Fruit fly (Drosophila melanogaster): ENCODE data around the gene Syn.
A peak's percentile ranks its signal among the peaks of the same experiment; 100 is the strongest.

Syn gene

dm6 chr3R:10190084-10190782, at the start of gene Syn:
Gene Syn (plus strand): TSS chr3R:10190689.
- TF ChIP-seq N (GFP tag; optimal IDR thresholded peaks at IDR 0.05) (no peak), sage (GFP tag; optimal IDR thresholded peaks at IDR 0.05) (no peak), Mio (GFP tag; optimal IDR thresholded peaks at IDR 0.05) (no peak), woc (GFP tag; optimal IDR thresholded peaks at IDR 0.05) (no peak), Hnf4 (GFP tag; optimal IDR thresholded peaks at IDR 0.05) (no peak), dsf (GFP tag; optimal IDR thresholded peaks at IDR 0.05; ENCODE audit: borderline replicate concordance) (no peak), lola (GFP tag; optimal IDR thresholded peaks at IDR 0.05) (no peak), jim (GFP tag; optimal IDR thresholded peaks at IDR 0.05) (no peak), Jra (GFP tag; optimal IDR thresholded peaks at IDR 0.05) (no peak), Abd-B (GFP tag; optimal IDR thresholded peaks at IDR 0.05) (no peak), Dif (GFP tag; optimal IDR thresholded peaks at IDR 0.05; ENCODE audit: partially characterized antibody) (no peak), Dfd (GFP tag; optimal IDR thresholded peaks at IDR 0.05) (no peak), GATAd (GFP tag; optimal IDR thresholded peaks at IDR 0.05) (no peak), Rel (GFP tag; optimal IDR thresholded peaks at IDR 0.05) (no peak), Rel (tag; optimal IDR thresholded peaks at IDR 0.05) (no peak), Myc (optimal IDR thresholded peaks at IDR 0.05) (no peak), fru (GFP tag; optimal IDR thresholded peaks at IDR 0.05) (no peak), dl (GFP tag; optimal IDR thresholded peaks at IDR 0.05; ENCODE audit: insufficient read depth in 1 of 2, partially characterized antibody in 2 of 2) (no peak), foxo (GFP tag; optimal IDR thresholded peaks at IDR 0.05) (no peak)

dm6 chr3R:10142770-10143169, 47.7 kb upstream of the Syn start, which contains the start of gene CG42759:
Gene CG42759 (plus strand): TSS chr3R:10143070.
- no peak for TF ChIP-seq sage (GFP tag; optimal IDR thresholded peaks at IDR 0.05)
- no peak for TF ChIP-seq lola (GFP tag; optimal IDR thresholded peaks at IDR 0.05)
- TF ChIP-seq psq (GFP tag; optimal IDR thresholded peaks at IDR 0.05): no peak
- no peak for TF ChIP-seq brk (GFP tag; optimal IDR thresholded peaks at IDR 0.05)

- TF ChIP-seq sv (GFP tag; optimal IDR thresholded peaks at IDR 0.05) (peak; percentile 44), Hnf4 (GFP tag; optimal IDR thresholded peaks at IDR 0.05) (peak; percentile 76), CrebA (GFP tag; optimal IDR thresholded peaks at IDR 0.05; ENCODE audit: borderline replicate concordance) (no peak), fru (GFP tag; optimal IDR thresholded peaks at IDR 0.05) (peak; percentile 59), Jra (GFP tag; optimal IDR thresholded peaks at IDR 0.05) (peak; percentile 71), Myc (optimal IDR thresholded peaks at IDR 0.05) (no peak), psq (GFP tag; optimal IDR thresholded peaks at IDR 0.05) (no peak), HLH106 (tag; optimal IDR thresholded peaks at IDR 0.05) (peak; percentile 49), Sp1 (GFP tag; optimal IDR thresholded peaks at IDR 0.05) (peak; percentile 23), Hr83 (GFP tag; optimal IDR thresholded peaks at IDR 0.05; ENCODE audit: poor library complexity, severe bottlenecking) (peak; percentile 92), CG9705 (GFP tag; optimal IDR thresholded peaks at IDR 0.05) (no peak), N (GFP tag; optimal IDR thresholded peaks at IDR 0.05) (no peak), dl (GFP tag; optimal IDR thresholded peaks at IDR 0.05; ENCODE audit: insufficient read depth in 1 of 2, partially characterized antibody in 2 of 2) (no peak), br (GFP tag; optimal IDR thresholded peaks at IDR 0.05) (peak; percentile 40), usp (GFP tag; optimal IDR thresholded peaks at IDR 0.05) (no peak), OdsH (GFP tag; optimal IDR thresholded peaks at IDR 0.05) (peak; percentile 56), tai (GFP tag; optimal IDR thresholded peaks at IDR 0.05) (peak; percentile 79), Rel (GFP tag; optimal IDR thresholded peaks at IDR 0.05) (no peak), Rel (tag; optimal IDR thresholded peaks at IDR 0.05) (peak; percentile 31), dmrt93B (GFP tag; optimal IDR thresholded peaks at IDR 0.05) (peak; percentile 16), Vsx2 (GFP tag; optimal IDR thresholded peaks at IDR 0.05; ENCODE audit: partially characterized antibody) (no peak), brk (GFP tag; optimal IDR thresholded peaks at IDR 0.05) (peak; percentile 90), Mio (GFP tag; optimal IDR thresholded peaks at IDR 0.05) (no peak), h (GFP tag; optimal IDR thresholded peaks at IDR 0.05) (peak; percentile 64), foxo (GFP tag; optimal IDR thresholded peaks at IDR 0.05) (peak in 1 of 2 experiments; percentile 67), pan (optimal IDR thresholded peaks at IDR 0.05) (no peak), rgr (GFP tag; optimal IDR thresholded peaks at IDR 0.05) (peak; percentile 41), ey (GFP tag; optimal IDR thresholded peaks at IDR 0.05) (peak; percentile 18), jim (GFP tag; optimal IDR thresholded peaks at IDR 0.05) (no peak), Abd-B (GFP tag; optimal IDR thresholded peaks at IDR 0.05) (no peak), sage (GFP tag; optimal IDR thresholded peaks at IDR 0.05) (peak; percentile 48), CG32264 (GFP tag; optimal IDR thresholded peaks at IDR 0.05) (no peak), Dif (GFP tag; optimal IDR thresholded peaks at IDR 0.05; ENCODE audit: partially characterized antibody) (peak; percentile 12), Dfd (GFP tag; optimal IDR thresholded peaks at IDR 0.05) (no peak), Hr78 (GFP tag; optimal IDR thresholded peaks at IDR 0.05) (no peak), woc (GFP tag; optimal IDR thresholded peaks at IDR 0.05) (peak; percentile 23), lola (GFP tag; optimal IDR thresholded peaks at IDR 0.05) (no peak), GATAd (GFP tag; optimal IDR thresholded peaks at IDR 0.05) (peak; percentile 23), dsf (GFP tag; optimal IDR thresholded peaks at IDR 0.05; ENCODE audit: borderline replicate concordance) (peak; percentile 59)
These were observed 46.1 kb upstream of the Syn start, which contains the start of the genes TAF1B and Invadolysin for dm6 chr3R:10144103-10144998. Gene TAF1B (minus strand): TSS chr3R:10144184. Gene Invadolysin (plus strand): TSS chr3R:10144668.
